Fruit fly (Drosophila melanogaster) whole organism, embryonic: Measurements from ENCODE around the gene CG17666.

ENCODE experiments used
- CG10267 ChIP-seq: fragments of 200-800 bp; sonication (Bioruptor generic); optimal IDR thresholded peaks from 2 replicates; lab custom pipeline; 2018; ENCODE audit warnings: missing biosample characterization, mild to moderate bottlenecking, missing genetic modification characterization, moderate library complexity
- CG10979 ChIP-seq: fragments of 200-800 bp; sonication (Bioruptor generic); optimal IDR thresholded peaks from 2 replicates; lab custom pipeline; 2018; ENCODE audit warnings: missing biosample characterization, mild to moderate bottlenecking, missing genetic modification characterization, moderate library complexity
- CG11085 ChIP-seq: fragments of 200-800 bp; sonication (Bioruptor generic); IDR thresholded peaks from 2 replicates; pipeline ENCODE4 v1.3.6; 2022; ENCODE audit warnings: missing biosample characterization, missing genetic modification characterization
- CG12769 ChIP-seq: fragments of 200-800 bp; sonication (Bioruptor generic); optimal IDR thresholded peaks from 2 replicates; lab custom pipeline; 2019; ENCODE audit warnings: missing biosample characterization, mild to moderate bottlenecking, missing genetic modification characterization, moderate library complexity
- CG16813 ChIP-seq: fragments of 200-800 bp; sonication (Bioruptor generic); IDR thresholded peaks from 3 replicates; pipeline ENCODE4 v1.3.6; 2022; ENCODE audit warnings: missing biosample characterization, missing genetic modification characterization; ENCODE audit not compliant: partially characterized antibody
- CG16815 ChIP-seq: fragments of 200-800 bp; sonication (Bioruptor generic); optimal IDR thresholded peaks from 3 replicates; lab custom pipeline; 2017; ENCODE audit warnings: missing biosample characterization, mild to moderate bottlenecking, missing genetic modification characterization
- CG17568 ChIP-seq: fragments of 200-800 bp; sonication (Bioruptor generic); optimal IDR thresholded peaks from 2 replicates; lab custom pipeline; 2018; ENCODE audit warnings: missing biosample characterization, mild to moderate bottlenecking, missing genetic modification characterization, moderate library complexity
- CG2116 ChIP-seq: fragments of 200-800 bp; sonication (Bioruptor generic); optimal IDR thresholded peaks from 3 replicates; lab custom pipeline; 2018; ENCODE audit warnings: missing biosample characterization, mild to moderate bottlenecking, missing genetic modification characterization
- CG2712 ChIP-seq: fragments of 200-800 bp; optimal IDR thresholded peaks from 3 replicates; lab custom pipeline; 2019; ENCODE audit warnings: missing biosample characterization, mild to moderate bottlenecking, missing genetic modification characterization, moderate library complexity
- CG34422 ChIP-seq: fragments of 200-800 bp; sonication (Bioruptor generic); IDR thresholded peaks from 3 replicates; pipeline ENCODE4 v1.3.6; 2022; ENCODE audit warnings: missing biosample characterization, missing genetic modification characterization
- CG3847 ChIP-seq: fragments of 200-800 bp; sonication (Bioruptor generic); IDR thresholded peaks from 2 replicates; pipeline ENCODE4 v1.3.6; 2022; ENCODE audit warnings: missing biosample characterization, missing genetic modification characterization
- CG6854 ChIP-seq: fragments of 200-800 bp; sonication (Bioruptor generic); optimal IDR thresholded peaks from 3 replicates; lab custom pipeline; 2017; ENCODE audit warnings: missing biosample characterization, mild to moderate bottlenecking, missing genetic modification characterization
- CG7963 ChIP-seq: fragments of 200-800 bp; sonication (Bioruptor generic); IDR thresholded peaks from 3 replicates; pipeline ENCODE4 v1.3.6; 2022; ENCODE audit warnings: missing biosample characterization, missing genetic modification characterization; ENCODE audit not compliant: partially characterized antibody
- CG7987 ChIP-seq: fragments of 200-800 bp; sonication (Bioruptor generic); optimal IDR thresholded peaks from 2 replicates; lab custom pipeline; 2018; ENCODE audit warnings: missing biosample characterization, mild to moderate bottlenecking, missing genetic modification characterization, moderate library complexity
- CG8089 ChIP-seq: fragments of 200-800 bp; sonication (Bioruptor generic); optimal IDR thresholded peaks from 3 replicates; lab custom pipeline; 2016; ENCODE audit warnings: missing biosample characterization, missing genetic modification characterization
- CG8290 ChIP-seq, 3 experiments: fragments of 200-800 bp; sonication (Bioruptor generic); optimal IDR thresholded peaks; 2 replicates each; lab custom pipeline; 2016 to 2019; ENCODE audit warnings: missing biosample characterization in 3 of 3, missing genetic modification characterization in 3 of 3, mild to moderate bottlenecking in 2 of 3, moderate library complexity in 1 of 3
- CG8924 ChIP-seq: fragments of 200-800 bp; optimal IDR thresholded peaks from 3 replicates; lab custom pipeline; 2019; ENCODE audit warnings: missing biosample characterization, mild to moderate bottlenecking, missing genetic modification characterization, moderate library complexity
- CG9437 ChIP-seq: fragments of 200-800 bp; sonication (Bioruptor generic); optimal IDR thresholded peaks from 2 replicates; lab custom pipeline; 2018; ENCODE audit warnings: missing biosample characterization, mild to moderate bottlenecking, missing genetic modification characterization
- CG9727 ChIP-seq: fragments of 200-800 bp; sonication (Bioruptor generic); optimal IDR thresholded peaks from 3 replicates; lab custom pipeline; 2017; ENCODE audit warnings: missing biosample characterization, mild to moderate bottlenecking, missing genetic modification characterization
- CG9797 ChIP-seq: fragments of 200-800 bp; sonication (Bioruptor generic); optimal IDR thresholded peaks from 3 replicates; lab custom pipeline; 2018; ENCODE audit warnings: missing biosample characterization, mild to moderate bottlenecking, missing genetic modification characterization
- CHES-1-like ChIP-seq: fragments of 200-800 bp; sonication (Bioruptor generic); optimal IDR thresholded peaks from 2 replicates; lab custom pipeline; 2016; ENCODE audit warnings: missing biosample characterization, missing genetic modification characterization
- D19B ChIP-seq: fragments of 200-800 bp; sonication (Bioruptor generic); optimal IDR thresholded peaks from 2 replicates; lab custom pipeline; 2017; ENCODE audit warnings: missing biosample characterization, mild to moderate bottlenecking, missing genetic modification characterization
- Deaf1 ChIP-seq: fragments of 200-800 bp; optimal IDR thresholded peaks from 3 replicates; lab custom pipeline; 2019; ENCODE audit warnings: missing biosample characterization, mild to moderate bottlenecking, missing genetic modification characterization, moderate library complexity
- Dek ChIP-seq: fragments of 200-800 bp; sonication (Bioruptor generic); optimal IDR thresholded peaks from 3 replicates; lab custom pipeline; 2019; ENCODE audit warnings: missing biosample characterization, mild to moderate bottlenecking, missing genetic modification characterization, moderate library complexity
- Dip3 ChIP-seq: fragments of 200-800 bp; sonication (Bioruptor generic); optimal IDR thresholded peaks from 3 replicates; lab custom pipeline; 2016; ENCODE audit warnings: missing biosample characterization, missing genetic modification characterization
- Dp ChIP-seq: fragments of 200-800 bp; sonication (Bioruptor generic); optimal IDR thresholded peaks from 2 replicates; lab custom pipeline; 2018; ENCODE audit warnings: missing biosample characterization, mild to moderate bottlenecking, missing genetic modification characterization, moderate library complexity
- H15 ChIP-seq: fragments of 200-800 bp; sonication (Bioruptor generic); IDR thresholded peaks from 3 replicates; pipeline ENCODE4 v1.3.6; 2022; ENCODE audit warnings: missing biosample characterization, missing genetic modification characterization
- HLHmδ ChIP-seq: fragments of 200-800 bp; sonication (Bioruptor generic); optimal IDR thresholded peaks from 2 replicates; lab custom pipeline; 2018; ENCODE audit warnings: missing biosample characterization, mild to moderate bottlenecking, missing genetic modification characterization, moderate library complexity
- Hmr ChIP-seq: fragments of 200-800 bp; sonication (Bioruptor generic); optimal IDR thresholded peaks from 3 replicates; lab custom pipeline; 2017; ENCODE audit warnings: mild to moderate bottlenecking, missing biosample characterization, missing genetic modification reagents, missing genetic modification characterization
- Hr78 ChIP-seq, 2 experiments: fragments of 200-800 bp in 1 of 2; fragments of >200 bp in 1 of 2; sonication (Bioruptor generic) in 1 of 2; optimal IDR thresholded peaks; 2 replicates each; lab custom pipeline; 2017 to 2019; ENCODE audit warnings: missing biosample characterization in 2 of 2, missing genetic modification characterization in 2 of 2, mild to moderate bottlenecking in 1 of 2, moderate library complexity in 1 of 2
- Lhr ChIP-seq: fragments of 200-800 bp; sonication (Bioruptor generic); optimal IDR thresholded peaks from 3 replicates; lab custom pipeline; 2017; ENCODE audit warnings: mild to moderate bottlenecking, missing biosample characterization, missing genetic modification reagents, missing genetic modification characterization
- MTF-1 ChIP-seq: fragments of 200-800 bp; sonication (Bioruptor generic); optimal IDR thresholded peaks from 2 replicates; lab custom pipeline; 2018; ENCODE audit warnings: missing biosample characterization, mild to moderate bottlenecking, missing genetic modification characterization, borderline replicate concordance
- NfI ChIP-seq: fragments of 200-800 bp; sonication (Bioruptor generic); optimal IDR thresholded peaks from 3 replicates; lab custom pipeline; 2018; ENCODE audit warnings: missing biosample characterization, mild to moderate bottlenecking, missing genetic modification characterization, moderate library complexity
- Ptx1 ChIP-seq: fragments of 200-800 bp; sonication (Bioruptor generic); IDR thresholded peaks from 2 replicates; pipeline ENCODE4 v1.3.6; 2022; ENCODE audit warnings: missing biosample characterization, missing genetic modification characterization
- YL-1 ChIP-seq: fragments of 200-800 bp; sonication (Bioruptor generic); optimal IDR thresholded peaks from 3 replicates; lab custom pipeline; 2017; ENCODE audit warnings: missing biosample characterization, mild to moderate bottlenecking, missing genetic modification characterization
- chinmo ChIP-seq: fragments of 200-800 bp; sonication (Bioruptor generic); IDR thresholded peaks from 4 replicates; pipeline ENCODE4 v1.3.6; 2022; ENCODE audit warnings: missing biosample characterization, missing genetic modification characterization; ENCODE audit not compliant: partially characterized antibody
- ci ChIP-seq: fragments of 200-800 bp; sonication (Bioruptor generic); IDR thresholded peaks from 3 replicates; pipeline ENCODE4 v1.3.6; 2022; ENCODE audit warnings: missing biosample characterization, missing genetic modification characterization
- crol ChIP-seq: fragments of 200-800 bp; sonication (Bioruptor generic); IDR thresholded peaks from 2 replicates; pipeline ENCODE4 v1.3.6; 2022; ENCODE audit warnings: missing biosample characterization, missing genetic modification characterization
- disco-r ChIP-seq: fragments of 200-800 bp; sonication (Bioruptor generic); optimal IDR thresholded peaks from 2 replicates; lab custom pipeline; 2016; ENCODE audit warnings: missing biosample characterization, missing genetic modification characterization
- dpn ChIP-seq, 2 experiments: fragments of 200-800 bp; sonication (Bioruptor generic); optimal IDR thresholded peaks; 3 replicates each; lab custom pipeline; 2016; ENCODE audit warnings: missing biosample characterization in 2 of 2, missing genetic modification characterization in 2 of 2
- ems ChIP-seq: fragments of 200-800 bp; sonication (Bioruptor generic); optimal IDR thresholded peaks from 3 replicates; lab custom pipeline; 2016; ENCODE audit warnings: missing biosample characterization, missing genetic modification characterization
- gfzf ChIP-seq: fragments of 200-800 bp; sonication (Bioruptor generic); optimal IDR thresholded peaks from 2 replicates; lab custom pipeline; 2016; ENCODE audit warnings: missing biosample characterization, mild to moderate bottlenecking, missing genetic modification characterization, moderate library complexity
- her ChIP-seq: fragments of 200-800 bp; sonication (Bioruptor generic); optimal IDR thresholded peaks from 2 replicates; lab custom pipeline; 2016; ENCODE audit warnings: missing biosample characterization, missing genetic modification characterization
- ind ChIP-seq: fragments of 200-800 bp; sonication (Bioruptor generic); optimal IDR thresholded peaks from 3 replicates; lab custom pipeline; 2016; ENCODE audit warnings: missing biosample characterization, missing genetic modification characterization
- jing ChIP-seq: fragments of 200-800 bp; sonication (Bioruptor generic); optimal IDR thresholded peaks from 2 replicates; lab custom pipeline; 2018; ENCODE audit warnings: missing biosample characterization, mild to moderate bottlenecking, missing genetic modification characterization
- sens-2 ChIP-seq: fragments of 200-800 bp; sonication (Bioruptor generic); IDR thresholded peaks from 2 replicates; pipeline ENCODE4 v1.3.6; 2022; ENCODE audit warnings: missing biosample characterization, missing genetic modification characterization
- seq ChIP-seq: fragments of 200-800 bp; sonication (Bioruptor generic); IDR thresholded peaks from 2 replicates; pipeline ENCODE4 v1.3.6; 2022; ENCODE audit warnings: missing biosample characterization, missing genetic modification characterization
- shn ChIP-seq: fragments of 200-800 bp; sonication (Bioruptor generic); optimal IDR thresholded peaks from 3 replicates; lab custom pipeline; 2016; ENCODE audit warnings: missing biosample characterization, missing genetic modification characterization
- trem ChIP-seq: fragments of 200-800 bp; optimal IDR thresholded peaks from 3 replicates; lab custom pipeline; 2019; ENCODE audit warnings: missing biosample characterization, mild to moderate bottlenecking, missing genetic modification characterization, moderate library complexity

CG17666 gene

dm6 chr3L:12804730-12805170 is 23.6 kb downstream of the CG17666 start, which contains the start of gene Atg1 (continued):
- TF ChIP-seq gfzf (GFP tag; lab: Kevin White, UChicago) (peak; percentile 74), D19B (GFP tag; lab: Kevin White, UChicago) (no peak), seq (GFP tag; lab: Robert Waterston, UW) (no peak; the same call in 1 of the 2 replicates), Dip3 (GFP tag; lab: Kevin White, UChicago) (no peak), CG10979 (tag; lab: Kevin White, UChicago) (peak; percentile 25), Lhr (GFP tag; lab: Kevin White, UChicago) (peak; percentile 20), CG16815 (GFP tag; lab: Kevin White, UChicago) (no peak), shn (GFP tag; lab: Kevin White, UChicago) (no peak), CG2116 (GFP tag; lab: Kevin White, UChicago) (no peak), ems (GFP tag; lab: Kevin White, UChicago) (no peak), crol (GFP tag; lab: Robert Waterston, UW) (peak; percentile 16; the same call in 1 of the 2 replicates), YL-1 (GFP tag; lab: Kevin White, UChicago) (peak; percentile 3), disco-r (no peak), CG2712 (tag; lab: Kevin White, UChicago) (peak; percentile 36), CG34422 (peak; percentile 36; the same call in 1 of the 3 replicates), dpn (GFP tag; optimal IDR thresholded peaks at IDR 0.05; lab: Kevin White, UChicago) (no peak), CG7987 (GFP tag; lab: Kevin White, UChicago) (peak; percentile 52), Dek (tag; lab: Kevin White, UChicago) (peak; percentile 2), CHES-1-like (GFP tag; lab: Kevin White, UChicago) (peak; percentile 23), jing (GFP tag; lab: Kevin White, UChicago) (no peak), H15 (GFP tag; lab: Robert Waterston, UW) (no peak), CG3847 (GFP tag; lab: Robert Waterston, UW) (peak; percentile 33; the same call in 1 of the 2 replicates), chinmo (0 out of 4 replicates have a peak, but pooled peaks have one; percentile 52), Hr78 (GFP tag; optimal IDR thresholded peaks at IDR 0.05; lab: Kevin White, UChicago) (no peak), CG9437 (GFP tag; lab: Kevin White, UChicago) (no peak), sens-2 (GFP tag; lab: Robert Waterston, UW) (no peak), CG9727 (GFP tag; lab: Kevin White, UChicago) (no peak), Deaf1 (peak; percentile 8), trem (tag; lab: Kevin White, UChicago) (peak; percentile 3), CG10267 (tag; lab: Kevin White, UChicago) (peak; percentile 7), CG17568 (peak; percentile 10), Ptx1 (GFP tag; lab: Robert Waterston, UW) (no peak), ci (GFP tag; lab: Robert Waterston, UW) (peak; percentile 33; the same call in 1 of the 3 replicates), CG16813 (GFP tag; lab: Robert Waterston, UW) (peak; percentile 38; the same call in 1 of the 3 replicates), CG8089 (no peak), CG11085 (no peak), CG7963 (GFP tag; lab: Robert Waterston, UW) (no peak), ind (no peak), CG9797 (GFP tag; lab: Kevin White, UChicago) (peak; percentile 69), NfI (GFP tag; lab: Kevin White, UChicago) (no peak), Dp (GFP tag; lab: Kevin White, UChicago) (peak; percentile 24), HLHmδ (GFP tag; lab: Kevin White, UChicago) (peak; percentile 51), CG6854 (peak; percentile 54), CG8290 (GFP tag; optimal IDR thresholded peaks at IDR 0.05; lab: Kevin White, UChicago) (peak; percentile 17), CG8290 (tag; optimal IDR thresholded peaks at IDR 0.05; lab: Kevin White, UChicago) (peak in 1 of 2 experiments; percentile 60), CG8924 (tag; lab: Kevin White, UChicago) (peak; percentile 3), MTF-1 (GFP tag; lab: Kevin White, UChicago) (peak; percentile 33), her (GFP tag; lab: Kevin White, UChicago) (peak; percentile 51), CG12769 (peak; percentile 25), Hmr (GFP tag; lab: Kevin White, UChicago) (peak; percentile 37)
